Worm (Caenorhabditis elegans) whole organism, midembryonic: ENCODE measurements around the gene F23F1.4.

Source experiments
- ztf-23 ChIP-seq: fragments of 200-800 bp; sonication (Bioruptor generic); IDR thresholded peaks from 2 replicates; pipeline ENCODE4 v1.3.6; 2022; ENCODE audit warnings: missing genetic modification reagents, missing genetic modification characterization, missing compliant biosample characterization
- ztf-29 ChIP-seq: fragments of 200-800 bp; sonication (Bioruptor generic); IDR thresholded peaks from 2 replicates; pipeline ENCODE4 v1.3.6; 2022; ENCODE audit warnings: missing genetic modification reagents, missing genetic modification characterization, missing compliant biosample characterization

DNA sequence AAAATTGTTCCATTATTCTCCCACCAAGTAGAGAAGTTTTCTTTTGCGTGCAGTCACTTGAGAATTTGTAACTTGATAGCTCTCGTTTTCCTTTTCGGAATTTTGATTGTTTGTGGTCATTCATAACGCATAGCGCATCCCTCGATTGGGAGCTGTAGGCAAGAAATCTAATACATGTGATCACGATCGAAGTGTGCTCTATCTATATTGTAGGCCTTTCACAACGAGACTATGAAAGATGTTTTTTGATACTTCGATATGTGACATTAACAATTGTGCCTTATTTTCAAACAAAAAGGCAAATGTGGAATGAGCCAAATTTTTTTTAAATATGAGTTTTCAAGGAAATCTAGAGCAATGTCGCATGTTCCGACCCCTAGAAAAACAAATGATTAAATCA lies 47.6 kb upstream of the F23F1.4 start:
- no peak for TF ChIP-seq ztf-29 (GFP tag; lab: Robert Waterston, UW)
- no peak for TF ChIP-seq ztf-23 (GFP tag; lab: Robert Waterston, UW)
